Worm (Caenorhabditis elegans) whole organism, L4 larva: ENCODE data around the gene ZK662.6.

Experiments used
- F10B5.3 ChIP-seq: sonication (generic microtip); optimal IDR thresholded peaks from 2 replicates; lab custom pipeline; 2016; ENCODE audit warnings: mild to moderate bottlenecking, missing genetic modification characterization, missing compliant biosample characterization
- F26F4.8 ChIP-seq: fragments of 200-800 bp; sonication (Bioruptor generic); conservative IDR thresholded peaks from 2 replicates; pipeline ENCODE4 v1.3.6; 2022; ENCODE audit warnings: missing genetic modification characterization, missing compliant biosample characterization
- R02D3.7 ChIP-seq: fragments of 150-350 bp; sonication (generic microtip); optimal IDR thresholded peaks from 3 replicates; lab custom pipeline; 2014; ENCODE audit warnings: missing biosample characterization, missing genetic modification characterization
- T20F7.1 ChIP-seq: fragments of 200-800 bp; sonication (Bioruptor generic); optimal IDR thresholded peaks from 2 replicates; lab custom pipeline; 2018; ENCODE audit warnings: mild to moderate bottlenecking, missing genetic modification characterization, missing compliant biosample characterization
- Y105C5A.15 ChIP-seq: fragments of 200-800 bp; sonication (Bioruptor generic); IDR thresholded peaks from 2 replicates; pipeline ENCODE4 v1.3.6; 2022; ENCODE audit warnings: missing genetic modification characterization, missing compliant biosample characterization
- Y48G9A.11 ChIP-seq: fragments of 200-800 bp; sonication (Bioruptor generic); IDR thresholded peaks from 2 replicates; pipeline ENCODE4 v1.3.6; 2022; ENCODE audit warnings: missing genetic modification reagents, missing genetic modification characterization, missing compliant biosample characterization
- Y75B8A.6 ChIP-seq: fragments of 200-800 bp; sonication (Bioruptor generic); IDR thresholded peaks from 2 replicates; pipeline ENCODE4 v1.3.6; 2022; ENCODE audit warnings: missing genetic modification reagents, missing genetic modification characterization, missing compliant biosample characterization
- ZK546.5 ChIP-seq, 2 experiments: sonication (generic microtip); optimal IDR thresholded peaks; 2 replicates each; lab custom pipeline; 2017; ENCODE audit warnings: missing biosample characterization in 2 of 2, missing genetic modification characterization in 2 of 2
- aha-1 ChIP-seq: fragments of 150-350 bp; peaks from one replicate; lab custom pipeline; 2014; ENCODE audit warnings: missing biosample characterization, missing genetic modification characterization
- attf-4 ChIP-seq: sonication (generic microtip); optimal IDR thresholded peaks from 3 replicates; lab custom pipeline; 2017; ENCODE audit warnings: missing biosample characterization, missing genetic modification characterization
- ceh-20 ChIP-seq: fragments of 200-800 bp; sonication (Bioruptor generic); IDR thresholded peaks from 2 replicates; pipeline ENCODE4 v1.3.6; 2022; ENCODE audit warnings: missing genetic modification reagents, missing genetic modification characterization, missing compliant biosample characterization
- ceh-44 ChIP-seq: fragments of 200-800 bp; sonication (Bioruptor generic); IDR thresholded peaks from 2 replicates; pipeline ENCODE4 v1.3.6; 2022; ENCODE audit warnings: missing genetic modification reagents, missing genetic modification characterization, missing compliant biosample characterization
- ceh-62 ChIP-seq: sonication (generic microtip); optimal IDR thresholded peaks from 2 replicates; lab custom pipeline; 2017; ENCODE audit warnings: missing biosample characterization, missing genetic modification characterization
- cey-2 ChIP-seq: sonication (generic microtip); optimal IDR thresholded peaks from 3 replicates; lab custom pipeline; 2017; ENCODE audit warnings: missing genetic modification characterization, mild to moderate bottlenecking, missing compliant biosample characterization, antibody characterized with exemption, borderline replicate concordance; ENCODE audit not compliant: insufficient read depth
- daf-19 ChIP-seq: fragments of 200-800 bp; sonication (Bioruptor generic); conservative IDR thresholded peaks from 2 replicates; pipeline ENCODE4 v1.3.6; 2022; ENCODE audit warnings: missing genetic modification characterization, missing compliant biosample characterization
- daf-8 ChIP-seq: fragments of 200-800 bp; sonication (Bioruptor generic); IDR thresholded peaks from 2 replicates; pipeline ENCODE4 v1.3.6; 2022; ENCODE audit warnings: missing genetic modification characterization, missing compliant biosample characterization
- dmd-6 ChIP-seq: fragments of 200-800 bp; sonication (Bioruptor generic); IDR thresholded peaks from 2 replicates; pipeline ENCODE4 v1.3.6; 2022; ENCODE audit warnings: missing genetic modification reagents, missing genetic modification characterization, missing compliant biosample characterization
- dmd-9 ChIP-seq: fragments of 200-800 bp; sonication (Bioruptor generic); IDR thresholded peaks from 2 replicates; pipeline ENCODE4 v1.3.6; 2022; ENCODE audit warnings: missing genetic modification reagents, missing genetic modification characterization, missing compliant biosample characterization
- dve-1 ChIP-seq: sonication (generic microtip); optimal IDR thresholded peaks from 2 replicates; lab custom pipeline; 2017; ENCODE audit warnings: antibody characterized with exemption, mild to moderate bottlenecking, missing genetic modification characterization, missing compliant biosample characterization; ENCODE audit not compliant: insufficient read depth
- egl-43 ChIP-seq: fragments of 200-800 bp; sonication (Bioruptor generic); IDR thresholded peaks from 2 replicates; pipeline ENCODE4 v1.3.6; 2022; ENCODE audit warnings: missing genetic modification reagents, missing genetic modification characterization, missing compliant biosample characterization
- fkh-10 ChIP-seq: fragments of 150-350 bp; optimal IDR thresholded peaks from 2 replicates; lab custom pipeline; 2014; ENCODE audit warnings: missing biosample characterization, missing genetic modification reagents, missing genetic modification characterization
- fos-1 ChIP-seq: fragments of 150-350 bp; optimal IDR thresholded peaks from 2 replicates; lab custom pipeline; 2014; ENCODE audit warnings: missing biosample characterization, missing genetic modification characterization
- hif-1 ChIP-seq, 2 experiments: sonication (generic microtip); optimal IDR thresholded peaks; 2 replicates each; lab custom pipeline; 2016 to 2017; ENCODE audit warnings: missing compliant biosample characterization in 2 of 2, missing genetic modification characterization in 2 of 2, missing genetic modification reagents in 2 of 2, missing genotype in 2 of 2, mild to moderate bottlenecking in 1 of 2
- hlh-30 ChIP-seq: sonication (generic microtip); optimal IDR thresholded peaks from 2 replicates; lab custom pipeline; 2017; ENCODE audit warnings: antibody characterized with exemption, mild to moderate bottlenecking, missing genetic modification characterization, missing compliant biosample characterization; ENCODE audit not compliant: insufficient read depth
- hmg-1.1 ChIP-seq: fragments of 200-800 bp; sonication (Bioruptor generic); IDR thresholded peaks from 2 replicates; pipeline ENCODE4 v1.3.6; 2022; ENCODE audit warnings: missing genetic modification reagents, missing genetic modification characterization, missing compliant biosample characterization
- lin-13 ChIP-seq: fragments of 150-350 bp; optimal IDR thresholded peaks from 2 replicates; lab custom pipeline; 2014; ENCODE audit warnings: missing biosample characterization, missing genetic modification reagents, missing genetic modification characterization
- lin-39 ChIP-seq: fragments of 150-350 bp; optimal IDR thresholded peaks from 2 replicates; lab custom pipeline; 2014; ENCODE audit warnings: missing biosample characterization, missing genetic modification reagents, missing genetic modification characterization
- lir-3 ChIP-seq: sonication (generic microtip); optimal IDR thresholded peaks from 2 replicates; lab custom pipeline; 2016; ENCODE audit warnings: mild to moderate bottlenecking, missing genetic modification characterization, missing compliant biosample characterization
- mdl-1 ChIP-seq, 2 experiments: fragments of 150-350 bp in 1 of 2; sonication (generic microtip) in 1 of 2; optimal IDR thresholded peaks; 2 replicates each; lab custom pipeline; 2014 to 2017; ENCODE audit warnings: missing biosample characterization in 2 of 2, missing genetic modification characterization in 2 of 2
- mdt-29 ChIP-seq: fragments of 200-800 bp; sonication (Bioruptor generic); IDR thresholded peaks from 2 replicates; pipeline ENCODE4 v1.3.6; 2022; ENCODE audit warnings: missing genetic modification reagents, missing genetic modification characterization, missing compliant biosample characterization
- mep-1 ChIP-seq: fragments of 150-350 bp; sonication (generic microtip); optimal IDR thresholded peaks from 3 replicates; lab custom pipeline; 2014; ENCODE audit warnings: missing biosample characterization, missing genetic modification characterization
- nhr-11 ChIP-seq: fragments of 150-350 bp; optimal IDR thresholded peaks from 2 replicates; lab custom pipeline; 2014; ENCODE audit warnings: missing biosample characterization, missing genetic modification characterization
- nhr-111 ChIP-seq: fragments of 200-800 bp; sonication (Bioruptor generic); optimal IDR thresholded peaks from 2 replicates; lab custom pipeline; 2018; ENCODE audit warnings: mild to moderate bottlenecking, missing genetic modification characterization, missing compliant biosample characterization
- nhr-42 ChIP-seq: fragments of 200-800 bp; sonication (Bioruptor generic); IDR thresholded peaks from 2 replicates; pipeline ENCODE4 v1.3.6; 2022; ENCODE audit warnings: missing genetic modification characterization, missing compliant biosample characterization
- nhr-48 ChIP-seq: sonication (generic microtip); optimal IDR thresholded peaks from 2 replicates; lab custom pipeline; 2016; ENCODE audit warnings: mild to moderate bottlenecking, missing genetic modification characterization, missing compliant biosample characterization
- nhr-6 ChIP-seq: fragments of 150-350 bp; optimal IDR thresholded peaks from 2 replicates; lab custom pipeline; 2014; ENCODE audit warnings: missing biosample characterization, missing genetic modification characterization
- nhr-76 ChIP-seq: fragments of 150-350 bp; optimal IDR thresholded peaks from 2 replicates; lab custom pipeline; 2014; ENCODE audit warnings: missing biosample characterization, missing genetic modification characterization
- rbr-2 ChIP-seq: sonication (generic microtip); optimal IDR thresholded peaks from 2 replicates; lab custom pipeline; 2016; ENCODE audit warnings: missing genotype, missing genetic modification characterization, missing compliant biosample characterization
- saeg-2 ChIP-seq: fragments of 200-800 bp; sonication (Bioruptor generic); IDR thresholded peaks from 2 replicates; pipeline ENCODE4 v1.3.6; 2022; ENCODE audit warnings: missing genetic modification reagents, missing genetic modification characterization, missing compliant biosample characterization
- set-16 ChIP-seq: fragments of 200-800 bp; sonication (Bioruptor generic); IDR thresholded peaks from 2 replicates; pipeline ENCODE4 v1.3.6; 2022; ENCODE audit warnings: missing genetic modification reagents, missing genetic modification characterization, missing compliant biosample characterization
- snpc-1.2 ChIP-seq: fragments of 200-800 bp; sonication (Bioruptor generic); IDR thresholded peaks from 2 replicates; pipeline ENCODE4 v1.3.6; 2022; ENCODE audit warnings: missing genetic modification reagents, missing genetic modification characterization, missing compliant biosample characterization
- snpc-4 ChIP-seq: fragments of 150-350 bp; optimal IDR thresholded peaks from 2 replicates; lab custom pipeline; 2014; ENCODE audit warnings: missing biosample characterization, missing genetic modification characterization
- tag-97 ChIP-seq: fragments of 200-800 bp; sonication (Bioruptor generic); IDR thresholded peaks from 2 replicates; pipeline ENCODE4 v1.3.6; 2022; ENCODE audit warnings: missing genetic modification characterization, missing compliant biosample characterization
- tra-1 ChIP-seq: fragments of 200-800 bp; sonication (Bioruptor generic); IDR thresholded peaks from 2 replicates; pipeline ENCODE4 v1.3.6; 2022; ENCODE audit warnings: missing genetic modification reagents, missing genetic modification characterization, missing compliant biosample characterization
- zag-1 ChIP-seq: fragments of 150-350 bp; optimal IDR thresholded peaks from 2 replicates; lab custom pipeline; 2014; ENCODE audit warnings: missing biosample characterization, missing genetic modification characterization
- zip-11 ChIP-seq: fragments of 200-800 bp; sonication (Bioruptor generic); IDR thresholded peaks from 2 replicates; pipeline ENCODE4 v1.3.6; 2022; ENCODE audit warnings: missing genetic modification characterization, missing compliant biosample characterization

The ZK662.6 gene

DNA sequence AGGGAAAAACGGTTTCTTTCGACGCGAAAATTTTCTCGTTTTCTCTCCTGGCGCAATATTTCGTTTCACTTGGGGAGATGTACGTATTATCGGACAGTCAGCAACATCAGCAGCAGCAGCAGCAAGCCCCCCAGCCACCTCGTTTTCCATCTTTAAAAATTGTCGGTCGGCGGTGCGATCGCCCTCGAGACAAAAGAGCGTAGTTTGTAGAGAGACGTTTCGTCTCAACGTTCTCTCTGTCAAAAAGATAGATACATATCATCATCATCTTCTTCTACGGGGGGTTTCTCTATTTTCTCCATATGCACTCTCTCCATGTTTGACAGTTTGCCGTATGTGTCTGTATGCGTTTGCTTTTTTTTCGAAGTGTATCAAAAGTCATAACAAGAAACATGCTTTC, 8.8 kb upstream of the ZK662.6 start (continued):
- TF ChIP-seq nhr-111 (GFP tag; lab: Kevin White, UChicago) (no peak), mep-1 (tag; lab: Kevin White, UChicago) (peak; percentile 58), tag-97 (GFP tag; lab: Robert Waterston, UW) (no peak), fkh-10 (GFP tag; lab: Kevin White, UChicago) (no peak), daf-19 (GFP tag; lab: Robert Waterston, UW) (no peak), tra-1 (GFP tag; lab: Robert Waterston, UW) (peak; percentile 68; the same call in 1 of the 2 replicates), lin-39 (tag; lab: Kevin White, UChicago) (no peak), T20F7.1 (GFP tag; lab: Kevin White, UChicago) (no peak), Y105C5A.15 (GFP tag; lab: Robert Waterston, UW) (no peak), egl-43 (no peak), hmg-1.1 (GFP tag; lab: Robert Waterston, UW) (no peak), nhr-76 (no peak), zip-11 (GFP tag; lab: Robert Waterston, UW) (no peak), lin-13 (GFP tag; lab: Kevin White, UChicago) (no peak), zag-1 (tag; lab: Kevin White, UChicago) (no peak), cey-2 (tag; lab: Kevin White, UChicago) (no peak), nhr-42 (GFP tag; lab: Robert Waterston, UW) (no peak), snpc-4 (tag; lab: Kevin White, UChicago) (no peak), set-16 (GFP tag; lab: Robert Waterston, UW) (no peak), aha-1 (peak; percentile 85), hif-1 (tag; optimal IDR thresholded peaks at IDR 0.05; lab: Kevin White, UChicago) (no peak), nhr-6 (no peak), mdt-29 (GFP tag; lab: Robert Waterston, UW) (no peak), dve-1 (peak; percentile 70), rbr-2 (no peak), Y48G9A.11 (GFP tag; lab: Robert Waterston, UW) (no peak), hlh-30 (tag; lab: Kevin White, UChicago) (peak; percentile 88), F26F4.8 (no peak), Y75B8A.6 (no peak), nhr-48 (tag; lab: Kevin White, UChicago) (peak; percentile 96), R02D3.7 (tag; lab: Kevin White, UChicago) (no peak), ZK546.5 (tag; optimal IDR thresholded peaks at IDR 0.05; lab: Kevin White, UChicago) (no peak), lir-3 (tag; lab: Kevin White, UChicago) (no peak)

DNA sequence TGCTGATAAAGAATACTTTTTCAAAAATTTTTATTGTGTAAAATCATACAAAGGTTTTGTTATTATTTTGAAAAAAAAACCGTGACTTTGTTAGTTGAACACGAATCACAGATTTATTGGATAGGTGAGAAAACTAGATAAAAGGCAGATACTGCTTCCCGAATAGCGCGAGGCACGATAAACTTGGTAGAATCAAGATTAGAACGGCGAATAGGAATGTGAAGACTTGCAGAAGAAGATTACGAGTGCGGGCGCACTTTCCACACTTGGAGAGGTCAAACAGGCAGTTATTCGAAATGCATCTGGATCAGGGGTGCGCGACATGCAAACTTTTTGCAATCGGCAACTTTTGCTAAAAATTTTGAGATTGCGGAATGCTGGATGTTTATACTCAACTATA, 5.2 kb upstream of the ZK662.6 start:
- TF ChIP-seq fos-1 (no peak), dmd-6 (no peak)

DNA sequence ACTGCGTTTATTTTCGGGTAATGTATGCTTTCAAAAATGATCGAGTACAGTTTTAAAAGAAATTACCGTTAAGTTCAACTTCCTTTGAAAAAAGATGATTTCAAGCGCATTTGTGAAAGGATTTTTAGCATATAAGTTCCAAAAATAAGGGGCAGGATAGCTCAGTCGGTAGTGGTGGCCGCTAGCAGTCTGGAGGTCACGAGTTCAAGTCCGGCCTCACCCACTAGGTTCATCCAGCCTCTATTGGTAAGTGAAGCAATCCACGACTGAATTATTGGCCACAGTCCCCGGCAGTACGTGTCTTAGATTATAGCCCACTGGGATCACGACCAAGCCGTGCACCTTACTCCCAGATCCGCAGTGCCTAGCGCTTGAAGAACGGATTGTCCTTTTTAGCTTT, 1.5 kb upstream of the ZK662.6 start:
- no peak for TF ChIP-seq hlh-30 (tag; lab: Kevin White, UChicago)
- TF ChIP-seq aha-1: peak; percentile 85
- TF ChIP-seq tag-97 (GFP tag; lab: Robert Waterston, UW): no peak
- peak; percentile 62; the same call in 1 of the 2 replicates for TF ChIP-seq snpc-1.2 (GFP tag; lab: Robert Waterston, UW)
- peak; percentile 53; the same call in 1 of the 2 replicates for TF ChIP-seq egl-43
- TF ChIP-seq, all 104 proteins: peak for 3

DNA sequence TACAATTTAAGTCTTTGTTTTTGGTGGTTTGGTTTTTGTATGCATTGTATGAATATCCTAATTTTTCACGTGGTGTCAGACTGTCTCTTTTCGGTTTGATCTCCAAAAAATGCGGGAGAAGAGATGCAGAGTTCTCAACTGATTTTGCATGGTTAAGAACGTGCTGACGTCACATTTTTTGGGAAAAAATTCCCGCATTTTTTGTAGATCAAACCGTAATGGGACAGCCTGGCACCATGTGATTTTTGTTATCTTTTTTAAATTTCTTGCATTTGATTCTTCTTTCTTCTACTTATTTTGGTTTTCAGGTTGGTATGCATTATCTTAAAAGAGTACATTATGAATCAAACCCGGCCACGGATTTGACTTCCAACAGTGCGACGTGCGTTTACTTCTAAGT, 2.9 kb downstream of the ZK662.6 start, which contains the start of gene ZK662.5:
ZK662.5 (plus strand) TSS at position 301 of the 400 bp plus-strand sequence.
- no peak for TF ChIP-seq ceh-44 (GFP tag; lab: Robert Waterston, UW)
- TF ChIP-seq nhr-11 (tag; lab: Kevin White, UChicago): no peak
- TF ChIP-seq dmd-9 (GFP tag; lab: Robert Waterston, UW): no peak
- TF ChIP-seq nhr-6: no peak
- TF ChIP-seq saeg-2: no peak
- no peak for TF ChIP-seq ceh-20
- TF ChIP-seq F10B5.3 (tag; lab: Kevin White, UChicago): no peak
- no peak for TF ChIP-seq lin-13 (GFP tag; lab: Kevin White, UChicago)
- TF ChIP-seq daf-8 (GFP tag; lab: Robert Waterston, UW): no peak
- no peak for TF ChIP-seq mdl-1 (tag; optimal IDR thresholded peaks at IDR 0.05; lab: Kevin White, UChicago)
- TF ChIP-seq mep-1 (tag; lab: Kevin White, UChicago): no peak
- TF ChIP-seq ceh-62 (tag; lab: Kevin White, UChicago): no peak
- TF ChIP-seq attf-4: no peak
- no peak for TF ChIP-seq tra-1 (GFP tag; lab: Robert Waterston, UW)
